Fruit fly (Drosophila melanogaster) whole organism, embryonic: ENCODE measurements around the gene CG1998.
A peak's percentile ranks its signal among the peaks of the same experiment; 100 is the strongest.

Experiments used
- ATbp ChIP-seq: fragments of 200-800 bp; sonication (Bioruptor generic); optimal IDR thresholded peaks from 2 replicates; lab custom pipeline; 2017; ENCODE audit warnings: missing biosample characterization, mild to moderate bottlenecking, missing genetic modification characterization, missing genetic modification reagents
- Ada2b ChIP-seq: fragments of 200-800 bp; sonication (Bioruptor generic); IDR thresholded peaks from 2 replicates; pipeline ENCODE4 v1.3.6; 2022; ENCODE audit warnings: missing biosample characterization, missing genetic modification characterization
- CG10209 ChIP-seq: fragments of 200-800 bp; sonication (Bioruptor generic); optimal IDR thresholded peaks from 3 replicates; lab custom pipeline; 2017; ENCODE audit warnings: missing biosample characterization, mild to moderate bottlenecking, missing genetic modification characterization, missing genetic modification reagents
- CG10267 ChIP-seq: fragments of 200-800 bp; sonication (Bioruptor generic); optimal IDR thresholded peaks from 2 replicates; lab custom pipeline; 2018; ENCODE audit warnings: missing biosample characterization, mild to moderate bottlenecking, missing genetic modification characterization, moderate library complexity
- CG10431 ChIP-seq: fragments of 200-800 bp; sonication (Bioruptor generic); optimal IDR thresholded peaks from 3 replicates; lab custom pipeline; 2018; ENCODE audit warnings: missing biosample characterization, mild to moderate bottlenecking, missing genetic modification characterization
- CG11085 ChIP-seq: fragments of 200-800 bp; sonication (Bioruptor generic); IDR thresholded peaks from 2 replicates; pipeline ENCODE4 v1.3.6; 2022; ENCODE audit warnings: missing biosample characterization, missing genetic modification characterization
- CG14965 ChIP-seq: fragments of 200-800 bp; sonication (Bioruptor generic); optimal IDR thresholded peaks from 2 replicates; lab custom pipeline; 2016; ENCODE audit warnings: missing biosample characterization, missing genetic modification characterization, borderline replicate concordance
- CG17385 ChIP-seq: fragments of 200-800 bp; sonication (Bioruptor generic); optimal IDR thresholded peaks from 3 replicates; lab custom pipeline; 2018; ENCODE audit warnings: missing biosample characterization, mild to moderate bottlenecking, missing genetic modification characterization
- CG17912 ChIP-seq: fragments of 200-800 bp; sonication (Bioruptor generic); optimal IDR thresholded peaks from 2 replicates; lab custom pipeline; 2018; ENCODE audit warnings: missing biosample characterization, mild to moderate bottlenecking, missing genetic modification characterization
- CG18619 ChIP-seq: fragments of 200-800 bp; sonication (Bioruptor generic); optimal IDR thresholded peaks from 3 replicates; lab custom pipeline; 2017; ENCODE audit warnings: missing biosample characterization, mild to moderate bottlenecking, missing genetic modification characterization
- CG2199 ChIP-seq: fragments of 200-800 bp; sonication (Bioruptor generic); IDR thresholded peaks from 3 replicates; pipeline ENCODE4 v1.3.6; 2022; ENCODE audit warnings: missing biosample characterization, missing genetic modification characterization
- CG30431 ChIP-seq: fragments of 200-800 bp; sonication (Bioruptor generic); optimal IDR thresholded peaks from 2 replicates; lab custom pipeline; 2017; ENCODE audit warnings: missing biosample characterization, missing genetic modification characterization
- CG31388 ChIP-seq: fragments of 200-800 bp; sonication (Bioruptor generic); optimal IDR thresholded peaks from 2 replicates; lab custom pipeline; 2016; ENCODE audit warnings: missing biosample characterization, missing genetic modification characterization
- CG3163 ChIP-seq: fragments of 200-800 bp; sonication (Bioruptor generic); optimal IDR thresholded peaks from 3 replicates; lab custom pipeline; 2016; ENCODE audit warnings: missing biosample characterization, missing genetic modification characterization
- CG32772 ChIP-seq: fragments of 200-800 bp; sonication (Bioruptor generic); IDR thresholded peaks from 2 replicates; pipeline ENCODE4 v1.3.6; 2022; ENCODE audit warnings: missing biosample characterization, missing genetic modification characterization
- CG3407 ChIP-seq: fragments of 200-800 bp; sonication (Bioruptor generic); optimal IDR thresholded peaks from 2 replicates; lab custom pipeline; 2018; ENCODE audit warnings: missing biosample characterization, mild to moderate bottlenecking, missing genetic modification characterization
- CG42726 ChIP-seq: fragments of 200-800 bp; sonication (Bioruptor generic); IDR thresholded peaks from 2 replicates; pipeline ENCODE4 v1.3.6; 2022; ENCODE audit warnings: missing biosample characterization, missing genetic modification characterization; ENCODE audit not compliant: partially characterized antibody
- CG5953 ChIP-seq: fragments of 200-800 bp; sonication (Bioruptor generic); IDR thresholded peaks from 2 replicates; pipeline ENCODE4 v1.3.6; 2022; ENCODE audit warnings: missing biosample characterization, missing genetic modification characterization
- CG6272 ChIP-seq: fragments of 200-800 bp; sonication (Bioruptor generic); IDR thresholded peaks from 2 replicates; pipeline ENCODE4 v1.3.6; 2022; ENCODE audit warnings: missing biosample characterization, missing genetic modification characterization
- CG6689 ChIP-seq: fragments of 200-800 bp; sonication (Bioruptor generic); IDR thresholded peaks from 2 replicates; pipeline ENCODE4 v1.3.6; 2022; ENCODE audit warnings: missing biosample characterization, missing genetic modification characterization
- CG7987 ChIP-seq: fragments of 200-800 bp; sonication (Bioruptor generic); optimal IDR thresholded peaks from 2 replicates; lab custom pipeline; 2018; ENCODE audit warnings: missing biosample characterization, mild to moderate bottlenecking, missing genetic modification characterization, moderate library complexity
- CG8478 ChIP-seq: fragments of >200 bp; optimal IDR thresholded peaks from 2 replicates; lab custom pipeline; 2018
- Dp ChIP-seq: fragments of 200-800 bp; sonication (Bioruptor generic); optimal IDR thresholded peaks from 2 replicates; lab custom pipeline; 2018; ENCODE audit warnings: missing biosample characterization, mild to moderate bottlenecking, missing genetic modification characterization, moderate library complexity
- HLH4C ChIP-seq: fragments of 200-800 bp; sonication (Bioruptor generic); IDR thresholded peaks from 3 replicates; pipeline ENCODE4 v1.3.6; 2022; ENCODE audit warnings: missing biosample characterization, missing genetic modification characterization; ENCODE audit not compliant: partially characterized antibody
- Hr51 ChIP-seq, 2 experiments: fragments of 200-800 bp; sonication (Bioruptor generic); optimal IDR thresholded peaks; 2 replicates in 1 of 2; 3 replicates in 1 of 2; lab custom pipeline; 2016 to 2018; ENCODE audit warnings: missing biosample characterization in 2 of 2, missing genetic modification characterization in 2 of 2, mild to moderate bottlenecking in 1 of 2, moderate library complexity in 1 of 2
- Lhr ChIP-seq: fragments of 200-800 bp; sonication (Bioruptor generic); optimal IDR thresholded peaks from 3 replicates; lab custom pipeline; 2017; ENCODE audit warnings: mild to moderate bottlenecking, missing biosample characterization, missing genetic modification reagents, missing genetic modification characterization
- Lpt ChIP-seq: fragments of >200 bp; optimal IDR thresholded peaks from 2 replicates; lab custom pipeline; 2018; ENCODE audit warnings: missing biosample characterization, missing genetic modification characterization
- Med ChIP-seq: fragments of 200-800 bp; sonication (Bioruptor generic); peaks from one replicate; lab custom pipeline; 2016; ENCODE audit warnings: missing biosample characterization, missing genetic modification characterization, mild to moderate bottlenecking, inconsistent platforms, moderate library complexity
- NfI ChIP-seq: fragments of 200-800 bp; sonication (Bioruptor generic); optimal IDR thresholded peaks from 3 replicates; lab custom pipeline; 2018; ENCODE audit warnings: missing biosample characterization, mild to moderate bottlenecking, missing genetic modification characterization, moderate library complexity
- Optix ChIP-seq: fragments of 200-800 bp; sonication (Bioruptor generic); IDR thresholded peaks from 3 replicates; pipeline ENCODE4 v1.3.6; 2022; ENCODE audit warnings: missing biosample characterization, missing genetic modification characterization
- cad ChIP-seq: fragments of >200 bp; optimal IDR thresholded peaks from 2 replicates; lab custom pipeline; 2017; ENCODE audit warnings: missing biosample characterization, missing genetic modification characterization
- crc ChIP-seq: fragments of 200-800 bp; sonication (Bioruptor generic); optimal IDR thresholded peaks from 2 replicates; lab custom pipeline; 2016; ENCODE audit warnings: missing biosample characterization, missing genetic modification characterization
- ewg ChIP-seq: fragments of 200-800 bp; sonication (Bioruptor generic); optimal IDR thresholded peaks from 3 replicates; lab custom pipeline; 2017; ENCODE audit warnings: mild to moderate bottlenecking, missing biosample characterization, missing genetic modification reagents, missing genetic modification characterization
- grau ChIP-seq: fragments of 200-800 bp; optimal IDR thresholded peaks from 3 replicates; lab custom pipeline; 2019; ENCODE audit warnings: missing biosample characterization, mild to moderate bottlenecking, missing genetic modification characterization, moderate library complexity
- gsb-n ChIP-seq: fragments of 200-800 bp; sonication (Bioruptor generic); optimal IDR thresholded peaks from 3 replicates; lab custom pipeline; 2018; ENCODE audit warnings: missing biosample characterization, mild to moderate bottlenecking, missing genetic modification characterization
- her ChIP-seq: fragments of 200-800 bp; sonication (Bioruptor generic); optimal IDR thresholded peaks from 2 replicates; lab custom pipeline; 2016; ENCODE audit warnings: missing biosample characterization, missing genetic modification characterization
- ind ChIP-seq: fragments of 200-800 bp; sonication (Bioruptor generic); optimal IDR thresholded peaks from 3 replicates; lab custom pipeline; 2016; ENCODE audit warnings: missing biosample characterization, missing genetic modification characterization
- mld ChIP-seq: fragments of 200-800 bp; sonication (Bioruptor generic); IDR thresholded peaks from 3 replicates; pipeline ENCODE4 v1.3.6; 2022; ENCODE audit warnings: missing biosample characterization, missing genetic modification characterization; ENCODE audit not compliant: partially characterized antibody
- org-1 ChIP-seq: fragments of 200-800 bp; sonication (Bioruptor generic); optimal IDR thresholded peaks from 2 replicates; lab custom pipeline; 2017; ENCODE audit warnings: missing biosample characterization, missing genetic modification characterization
- phol ChIP-seq: fragments of 200-800 bp; sonication (Bioruptor generic); optimal IDR thresholded peaks from 3 replicates; lab custom pipeline; 2018; ENCODE audit warnings: missing biosample characterization, mild to moderate bottlenecking, missing genetic modification characterization, moderate library complexity
- schlank ChIP-seq: fragments of 200-800 bp; sonication (Bioruptor generic); optimal IDR thresholded peaks from 2 replicates; lab custom pipeline; 2018; ENCODE audit warnings: missing biosample characterization, mild to moderate bottlenecking, missing genetic modification characterization
- seq ChIP-seq: fragments of 200-800 bp; sonication (Bioruptor generic); IDR thresholded peaks from 2 replicates; pipeline ENCODE4 v1.3.6; 2022; ENCODE audit warnings: missing biosample characterization, missing genetic modification characterization
- stwl ChIP-seq: fragments of 200-800 bp; sonication (Bioruptor generic); optimal IDR thresholded peaks from 3 replicates; lab custom pipeline; 2018; ENCODE audit warnings: missing biosample characterization, mild to moderate bottlenecking, missing genetic modification characterization, moderate library complexity
- tll ChIP-seq, 2 experiments: fragments of 200-800 bp in 1 of 2; fragments of >200 bp in 1 of 2; sonication (Bioruptor generic) in 1 of 2; optimal IDR thresholded peaks; 2 replicates each; lab custom pipeline; 2017 to 2019; ENCODE audit warnings: missing biosample characterization in 2 of 2, missing genetic modification characterization in 2 of 2, mild to moderate bottlenecking in 1 of 2, moderate library complexity in 1 of 2
- ttk ChIP-seq: fragments of 200-800 bp; sonication (Bioruptor generic); IDR thresholded peaks from 2 replicates; pipeline ENCODE4 v2.1.2; 2022; ENCODE audit warnings: missing biosample characterization, missing genetic modification characterization
- tx ChIP-seq: fragments of 200-800 bp; sonication (Bioruptor generic); optimal IDR thresholded peaks from 2 replicates; lab custom pipeline; 2016; ENCODE audit warnings: missing biosample characterization, missing genetic modification characterization
- unpg ChIP-seq: fragments of 200-800 bp; sonication (Bioruptor generic); optimal IDR thresholded peaks from 3 replicates; lab custom pipeline; 2018; ENCODE audit warnings: missing biosample characterization, mild to moderate bottlenecking, missing genetic modification characterization, moderate library complexity

The CG1998 gene

dm6 chrX:13387373-13387850 lies 25.5 kb downstream of the CG1998 start, which contains the start of the genes Ype and CG1662 (continued):
- TF ChIP-seq CG17385 (GFP tag; lab: Kevin White, UChicago) (peak; percentile 60), grau (tag; lab: Kevin White, UChicago) (peak; percentile 77), gsb-n (tag; lab: Kevin White, UChicago) (peak; percentile 24), CG10267 (tag; lab: Kevin White, UChicago) (peak; percentile 89), mld (GFP tag; lab: Robert Waterston, UW) (no peak), CG18619 (GFP tag; lab: Kevin White, UChicago) (peak; percentile 65), CG32772 (GFP tag; lab: Robert Waterston, UW) (peak; percentile 56), her (GFP tag; lab: Kevin White, UChicago) (no peak), unpg (GFP tag; lab: Kevin White, UChicago) (peak; percentile 62), crc (peak; percentile 54), Ada2b (0 out of 2 replicates have a peak, but pooled peaks have one; percentile 31), schlank (tag; lab: Kevin White, UChicago) (no peak), CG3407 (GFP tag; lab: Kevin White, UChicago) (peak; percentile 47), CG31388 (GFP tag; lab: Kevin White, UChicago) (peak; percentile 7), CG2199 (no peak), tx (GFP tag; lab: Kevin White, UChicago) (peak; percentile 58), CG30431 (GFP tag; lab: Kevin White, UChicago) (peak; percentile 24), phol (tag; lab: Kevin White, UChicago) (peak; percentile 85), CG3163 (GFP tag; lab: Kevin White, UChicago) (peak; percentile 35), CG42726 (no peak), CG17912 (GFP tag; lab: Kevin White, UChicago) (no peak), org-1 (GFP tag; lab: Kevin White, UChicago) (peak; percentile 23), Hr51 (GFP tag; optimal IDR thresholded peaks at IDR 0.05; lab: Kevin White, UChicago) (peak; percentile 59 to 73), HLH4C (peak; percentile 64; the same call in 2 of the 3 replicates), cad (GFP tag; lab: Kevin White, UChicago) (no peak), Med (GFP tag; lab: Kevin White, UChicago) (peak; percentile 93), CG8478 (lab: Kevin White, UChicago) (no peak), stwl (peak; percentile 38), Dp (GFP tag; lab: Kevin White, UChicago) (peak; percentile 34), CG7987 (peak; percentile 24), CG10209 (GFP tag; lab: Kevin White, UChicago) (peak; percentile 75), CG6689 (GFP tag; lab: Robert Waterston, UW) (peak; percentile 70), ttk (peak; percentile 66), CG10431 (peak; percentile 36), tll (GFP tag; optimal IDR thresholded peaks at IDR 0.05; lab: Kevin White, UChicago) (peak in 1 of 2 experiments; percentile 86), CG6272 (GFP tag; lab: Robert Waterston, UW) (0 out of 2 replicates have a peak, but pooled peaks have one; percentile 45), Lpt (no peak), CG11085 (GFP tag; lab: Robert Waterston, UW) (peak; percentile 65), seq (GFP tag; lab: Robert Waterston, UW) (0 out of 2 replicates have a peak, but pooled peaks have one; percentile 35), ewg (GFP tag; lab: Kevin White, UChicago) (peak; percentile 49), CG14965 (GFP tag; lab: Kevin White, UChicago) (no peak), ATbp (peak; percentile 13), ind (GFP tag; lab: Kevin White, UChicago) (peak; percentile 74), Lhr (GFP tag; lab: Kevin White, UChicago) (peak; percentile 33), CG5953 (GFP tag; lab: Robert Waterston, UW) (no peak; the same call in 1 of the 2 replicates), Optix (GFP tag; lab: Robert Waterston, UW) (no peak), NfI (GFP tag; lab: Kevin White, UChicago) (peak; percentile 77)
